Worm (Caenorhabditis elegans) whole organism, late embryonic: ENCODE results near the gene chil-9.

Source experiments
- ama-1 ChIP-seq: fragments of 150-350 bp; optimal IDR thresholded peaks from 2 replicates; lab custom pipeline; 2014
- ceh-45 ChIP-seq: fragments of 200-800 bp; sonication (Bioruptor generic); IDR thresholded peaks from 2 replicates; pipeline ENCODE4 v1.3.6; 2022; ENCODE audit warnings: missing genetic modification reagents, missing genetic modification characterization, missing compliant biosample characterization
- ets-4 ChIP-seq: sonication (generic microtip); optimal IDR thresholded peaks from 2 replicates; lab custom pipeline; 2016; ENCODE audit warnings: missing genetic modification characterization, missing compliant biosample characterization
- fkh-10 ChIP-seq: fragments of 150-350 bp; optimal IDR thresholded peaks from 2 replicates; lab custom pipeline; 2014; ENCODE audit warnings: missing biosample characterization, missing genetic modification reagents, missing genetic modification characterization
- odd-2 ChIP-seq: sonication (generic microtip); optimal IDR thresholded peaks from 2 replicates; lab custom pipeline; 2017; ENCODE audit warnings: antibody characterized with exemption, mild to moderate bottlenecking, missing genetic modification characterization, missing compliant biosample characterization
- ztf-16 ChIP-seq: sonication (generic microtip); optimal IDR thresholded peaks from 2 replicates; lab custom pipeline; 2017; ENCODE audit warnings: missing genetic modification characterization, missing compliant biosample characterization

DNA sequence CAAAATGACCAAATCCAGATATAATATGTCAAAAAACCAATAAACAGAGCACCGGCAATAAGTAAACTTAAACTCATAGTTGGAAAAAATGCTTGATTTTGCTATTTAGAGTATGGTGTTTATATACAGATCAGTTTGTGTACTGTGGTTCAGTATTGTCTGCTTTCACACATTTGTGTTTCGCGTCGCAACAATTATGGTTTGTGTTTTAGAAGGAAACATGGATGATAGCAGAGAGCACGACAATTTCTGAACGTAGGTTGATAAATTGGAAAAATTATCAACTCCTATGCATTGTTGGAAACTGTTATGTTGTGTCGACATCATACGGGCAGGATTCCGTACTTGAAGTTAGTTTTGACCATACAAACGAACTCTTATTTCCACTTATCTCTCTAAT lies 47.5 kb downstream of the chil-9 start, which contains the start of gene cyp-13A4:
- TF ChIP-seq ceh-45 (no peak), ztf-16 (tag; lab: Kevin White, UChicago) (no peak), ama-1 (no peak), odd-2 (tag; lab: Kevin White, UChicago) (no peak), fkh-10 (no peak), ets-4 (tag; lab: Kevin White, UChicago) (no peak)
